Worm (Caenorhabditis elegans) whole organism, L2 larva: ENCODE results near the gene srv-1.
A peak's percentile ranks its signal among the peaks of the same experiment; 100 is the strongest.

Source experiments
- C34F6.9 ChIP-seq: fragments of 150-350 bp; optimal IDR thresholded peaks from 2 replicates; lab custom pipeline; 2014; ENCODE audit warnings: missing biosample characterization, missing genetic modification characterization
- F13H6.1 ChIP-seq: sonication (generic microtip); optimal IDR thresholded peaks from 2 replicates; lab custom pipeline; 2016; ENCODE audit warnings: missing genetic modification characterization, missing compliant biosample characterization
- ama-1 ChIP-seq: fragments of 150-350 bp; optimal IDR thresholded peaks from 2 replicates; lab custom pipeline; 2018; ENCODE audit warnings: inconsistent platforms
- crh-2 ChIP-seq: sonication (generic microtip); optimal IDR thresholded peaks from 2 replicates; lab custom pipeline; 2017; ENCODE audit warnings: missing biosample characterization, missing genetic modification characterization
- gmeb-1 ChIP-seq: fragments of 150-350 bp; optimal IDR thresholded peaks from 2 replicates; lab custom pipeline; 2014; ENCODE audit warnings: missing biosample characterization, missing genetic modification characterization
- lin-11 ChIP-seq: fragments of 150-350 bp; sonication (generic microtip); optimal IDR thresholded peaks from 2 replicates; lab custom pipeline; 2014; ENCODE audit warnings: missing biosample characterization, missing genetic modification characterization, inconsistent platforms, mixed read lengths
- lsy-2 ChIP-seq, 2 experiments: fragments of 150-350 bp in 1 of 2; sonication (generic microtip) in 1 of 2; optimal IDR thresholded peaks; 2 replicates each; lab custom pipeline; 2014 to 2017; ENCODE audit warnings: missing biosample characterization in 2 of 2, missing genetic modification characterization in 2 of 2
- nhr-12 ChIP-seq: fragments of 150-350 bp; optimal IDR thresholded peaks from 2 replicates; lab custom pipeline; 2014; ENCODE audit warnings: missing biosample characterization, missing genetic modification characterization
- nhr-129 ChIP-seq: fragments of 150-350 bp; optimal IDR thresholded peaks from 2 replicates; lab custom pipeline; 2014; ENCODE audit warnings: missing biosample characterization, missing genetic modification characterization
- nhr-21 ChIP-seq: fragments of 150-350 bp; optimal IDR thresholded peaks from 2 replicates; lab custom pipeline; 2014; ENCODE audit warnings: missing biosample characterization, missing genetic modification characterization
- nhr-25 ChIP-seq: fragments of 150-350 bp; sonication (generic microtip); optimal IDR thresholded peaks from 3 replicates; lab custom pipeline; 2014; ENCODE audit warnings: missing biosample characterization, missing genetic modification characterization
- sma-3 ChIP-seq: sonication (generic microtip); optimal IDR thresholded peaks from 2 replicates; lab custom pipeline; 2016; ENCODE audit warnings: missing genetic modification reagents, missing genetic modification characterization, missing compliant biosample characterization
- sma-9 ChIP-seq, 2 experiments: fragments of 150-350 bp in 1 of 2; sonication (generic microtip) in 1 of 2; optimal IDR thresholded peaks; 2 replicates each; lab custom pipeline; 2014 to 2016; ENCODE audit warnings: missing genetic modification characterization in 2 of 2, mild to moderate bottlenecking in 1 of 2, missing biosample characterization in 1 of 2, missing compliant biosample characterization in 1 of 2, missing genetic modification reagents in 1 of 2, moderate library complexity in 1 of 2
- unc-62 ChIP-seq: fragments of 150-350 bp; optimal IDR thresholded peaks from 2 replicates; lab custom pipeline; 2014; ENCODE audit warnings: missing biosample characterization, missing genetic modification reagents, missing genetic modification characterization
- ztf-1 ChIP-seq: fragments of 200-800 bp; sonication (Bioruptor generic); conservative IDR thresholded peaks from 2 replicates; pipeline ENCODE4 v1.3.6; 2022; ENCODE audit warnings: missing genetic modification characterization, missing compliant biosample characterization

Gene srv-1

ce11 chrIII:6898518-6898917 is 48.3 kb downstream of the srv-1 start:
- TF ChIP-seq nhr-25 (tag; lab: Kevin White, UChicago) (peak; percentile 38), lin-11 (tag; lab: Kevin White, UChicago) (no peak), nhr-21 (peak; percentile 79), F13H6.1 (tag; lab: Kevin White, UChicago) (peak; percentile 47), C34F6.9 (tag; lab: Kevin White, UChicago) (peak; percentile 41), gmeb-1 (tag; lab: Kevin White, UChicago) (peak; percentile 57), nhr-129 (peak; percentile 67), unc-62 (no peak), lsy-2 (tag; optimal IDR thresholded peaks at IDR 0.05; lab: Kevin White, UChicago) (peak in 1 of 2 experiments; percentile 68), sma-3 (GFP tag; lab: Kevin White, UChicago) (peak; percentile 76), sma-9 (GFP tag; optimal IDR thresholded peaks at IDR 0.05; lab: Kevin White, UChicago) (peak; percentile 91), sma-9 (tag; optimal IDR thresholded peaks at IDR 0.05; lab: Kevin White, UChicago) (no peak), nhr-12 (tag; lab: Kevin White, UChicago) (no peak), ama-1 (lab: Kevin White, UChicago) (peak; percentile 20), crh-2 (tag; lab: Kevin White, UChicago) (peak; percentile 67)
- TF ChIP-seq, all 48 proteins: peak for 11

DNA sequence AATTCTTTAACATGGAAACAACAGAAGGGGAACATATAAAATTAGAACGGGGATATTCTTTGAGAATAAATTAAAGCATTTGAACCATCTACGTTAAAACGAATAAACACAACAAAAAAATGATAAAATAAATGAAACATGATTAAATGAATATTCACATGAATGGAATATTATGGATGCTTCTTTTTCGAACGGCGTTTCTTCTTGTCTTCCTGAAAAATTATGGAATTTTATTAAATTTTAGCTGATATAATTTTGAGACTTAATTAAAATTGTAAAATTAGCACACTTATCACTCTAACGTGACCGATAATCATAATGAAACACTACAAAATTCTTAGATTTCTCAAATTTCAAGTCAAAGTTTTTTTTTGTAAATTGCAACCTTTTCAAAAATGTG is 50.4 kb downstream of the srv-1 start:
- TF ChIP-seq ztf-1 (GFP tag; lab: Robert Waterston, UW), result no peak
- TF ChIP-seq, all 48 proteins: peak for 0
